Fruit fly (Drosophila melanogaster): ENCODE measurements around the gene COX5A.

COX5A gene

dm6 chr3R:11850917-11851897 lies 32.0 kb downstream of the COX5A start (continued):
- peak; percentile 81 for TF ChIP-seq CG8089 (GFP tag; optimal IDR thresholded peaks at IDR 0.05)
- TF ChIP-seq slbo (GFP tag; IDR thresholded peaks at IDR 0.05): no peak
- TF ChIP-seq Sry-β (GFP tag; optimal IDR thresholded peaks at IDR 0.05): peak; percentile 53
- peak; percentile 41 for TF ChIP-seq lilli (GFP tag; optimal IDR thresholded peaks at IDR 0.05)
- peak; percentile 28 for TF ChIP-seq cwo (GFP tag; optimal IDR thresholded peaks at IDR 0.05)
- TF ChIP-seq Kr (GFP tag; optimal IDR thresholded peaks at IDR 0.05): no peak
- no peak for TF ChIP-seq chinmo (GFP tag; IDR thresholded peaks at IDR 0.05; ENCODE audit: partially characterized antibody)
- TF ChIP-seq Lhr (GFP tag; optimal IDR thresholded peaks at IDR 0.05): peak; percentile 71
- peak; percentile 49 for TF ChIP-seq CG7786 (GFP tag; optimal IDR thresholded peaks at IDR 0.05)
- TF ChIP-seq Tbp (GFP tag; optimal IDR thresholded peaks at IDR 0.05): no peak
- TF ChIP-seq Vsx1 (GFP tag; optimal IDR thresholded peaks at IDR 0.05): peak; percentile 40
- peak; percentile 30 for TF ChIP-seq CG15696 (tag; optimal IDR thresholded peaks at IDR 0.05)
- TF ChIP-seq MESR4 (GFP tag; optimal IDR thresholded peaks at IDR 0.05): no peak
- peak; percentile 74 for TF ChIP-seq chn (GFP tag; optimal IDR thresholded peaks at IDR 0.05)
- peak; percentile 66 for TF ChIP-seq ssp (GFP tag; IDR thresholded peaks at IDR 0.05)
- no peak for TF ChIP-seq Opbp (GFP tag; IDR thresholded peaks at IDR 0.05; ENCODE audit: partially characterized antibody)
- TF ChIP-seq CG14441 (GFP tag; IDR thresholded peaks at IDR 0.05): no peak
- TF ChIP-seq Doc3 (GFP tag; IDR thresholded peaks at IDR 0.05; ENCODE audit: partially characterized antibody): no peak
- TF ChIP-seq Optix (GFP tag; IDR thresholded peaks at IDR 0.05): 0 out of 3 replicates have a peak, but pooled peaks have one; percentile 33
- no peak for TF ChIP-seq CG7271 (tag; optimal IDR thresholded peaks at IDR 0.05)
- TF ChIP-seq shn (GFP tag; optimal IDR thresholded peaks at IDR 0.05): peak; percentile 79
- TF ChIP-seq Dp (GFP tag; optimal IDR thresholded peaks at IDR 0.05): no peak
- TF ChIP-seq CG8765 (GFP tag; IDR thresholded peaks at IDR 0.05): no peak
- peak; percentile 48 for TF ChIP-seq CG18619 (GFP tag; optimal IDR thresholded peaks at IDR 0.05)
- TF ChIP-seq Dip2 (GFP tag; IDR thresholded peaks at IDR 0.05): no peak
- peak; percentile 65 to 87 for TF ChIP-seq chif (GFP tag; optimal IDR thresholded peaks at IDR 0.05)
- no peak for TF ChIP-seq CG15514 (GFP tag; optimal IDR thresholded peaks at IDR 0.05)
- TF ChIP-seq CG14710 (tag; optimal IDR thresholded peaks at IDR 0.05): peak; percentile 94
- no peak for TF ChIP-seq CG11696 (GFP tag; IDR thresholded peaks at IDR 0.05)
- no peak for TF ChIP-seq Dbx (GFP tag; IDR thresholded peaks at IDR 0.05)
- TF ChIP-seq Atf6 (GFP tag; IDR thresholded peaks at IDR 0.05): no peak
- TF ChIP-seq CTCF (GFP tag; optimal IDR thresholded peaks at IDR 0.05): peak; percentile 49
- peak; percentile 5 for TF ChIP-seq stwl (tag; optimal IDR thresholded peaks at IDR 0.05)
- TF ChIP-seq CG30431 (GFP tag; optimal IDR thresholded peaks at IDR 0.05): peak; percentile 79
- TF ChIP-seq kay (GFP tag; optimal IDR thresholded peaks at IDR 0.05): peak; percentile 54
- peak; percentile 77 for TF ChIP-seq CG1602 (GFP tag; optimal IDR thresholded peaks at IDR 0.05)
- peak; percentile 72 for TF ChIP-seq nau (GFP tag; optimal IDR thresholded peaks at IDR 0.05)
- peak; percentile 59 for TF ChIP-seq CG10462 (GFP tag; optimal IDR thresholded peaks at IDR 0.05)
- peak; percentile 91 for TF ChIP-seq Asciz (GFP tag; optimal IDR thresholded peaks at IDR 0.05)
- TF ChIP-seq ase (GFP tag; IDR thresholded peaks at IDR 0.05): peak; percentile 62; the same call in 1 of the 3 replicates
- TF ChIP-seq D19B (GFP tag; optimal IDR thresholded peaks at IDR 0.05): no peak
- TF ChIP-seq zen (tag; optimal IDR thresholded peaks at IDR 0.05): peak; percentile 55
- peak; percentile 61 for TF ChIP-seq CG16815 (GFP tag; optimal IDR thresholded peaks at IDR 0.05)
- TF ChIP-seq D19A (tag; optimal IDR thresholded peaks at IDR 0.05): peak; percentile 86
- TF ChIP-seq gcm2 (GFP tag; optimal IDR thresholded peaks at IDR 0.05): peak; percentile 62
- TF ChIP-seq lmd (GFP tag; IDR thresholded peaks at IDR 0.05): peak; percentile 85
- peak; percentile 52 for TF ChIP-seq kah (GFP tag; optimal IDR thresholded peaks at IDR 0.05)
- no peak for TF ChIP-seq Ets97D (GFP tag; optimal IDR thresholded peaks at IDR 0.05)
- TF ChIP-seq MBD-R2 (GFP tag; IDR thresholded peaks at IDR 0.05): no peak

Data from whole organism, embryonic.